Fruit fly (Drosophila melanogaster) whole organism, prepupa: Measurements from ENCODE around the gene CG5909.

Experiments used
- CG4318 ChIP-seq: fragments of 200-800 bp; sonication (Bioruptor generic); optimal IDR thresholded peaks from 3 replicates; lab custom pipeline; 2017; ENCODE audit warnings: missing biosample characterization, mild to moderate bottlenecking, missing genetic modification characterization
- CG6792 ChIP-seq: fragments of 200-800 bp; sonication (Bioruptor generic); optimal IDR thresholded peaks from 3 replicates; lab custom pipeline; 2016; ENCODE audit warnings: missing biosample characterization, missing genetic modification characterization
- CG8632 ChIP-seq: fragments of 200-800 bp; sonication (Bioruptor generic); optimal IDR thresholded peaks from 3 replicates; lab custom pipeline; 2016; ENCODE audit warnings: missing biosample characterization, missing genetic modification characterization
- Lpt ChIP-seq: fragments of 200-800 bp; sonication (Bioruptor generic); optimal IDR thresholded peaks from 3 replicates; lab custom pipeline; 2016; ENCODE audit warnings: missing biosample characterization, missing genetic modification characterization
- eg ChIP-seq: fragments of 200-800 bp; sonication (Bioruptor generic); IDR thresholded peaks from 3 replicates; pipeline ENCODE4 v1.3.6; 2022; ENCODE audit warnings: missing biosample characterization, missing genetic modification characterization

- peak; percentile 84 for TF ChIP-seq CG4318
- no peak for TF ChIP-seq CG6792
- no peak for TF ChIP-seq CG8632 (GFP tag; lab: Kevin White, UChicago)
- TF ChIP-seq Lpt (GFP tag; lab: Kevin White, UChicago), result peak; percentile 89
- TF ChIP-seq eg, result peak; percentile 91
These were observed 6.4 kb downstream of the CG5909 start for dm6 chr3R:27167350-27167749.
